Fruit fly (Drosophila melanogaster): ENCODE results near the gene CG4766.

DNA sequence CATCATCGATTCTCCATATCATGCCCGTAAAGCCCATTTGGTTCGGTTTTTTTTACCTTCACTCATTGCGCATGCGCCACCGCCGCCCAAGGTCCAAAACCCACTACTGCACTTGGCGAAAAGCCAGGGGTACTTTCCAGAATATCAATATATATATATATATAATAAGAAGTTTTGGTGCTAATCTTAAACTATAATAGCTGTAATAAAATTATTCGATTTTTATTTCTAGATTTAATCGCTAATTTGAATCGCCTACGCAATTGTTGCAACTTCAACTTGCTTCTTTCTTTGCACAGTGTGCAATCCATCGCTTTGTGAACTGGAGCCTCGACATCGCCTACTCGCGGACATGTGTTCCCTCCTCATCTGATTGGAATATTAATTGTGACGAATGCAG, 3.2 kb upstream of the CG4766 start:
- TF ChIP-seq Myc (optimal IDR thresholded peaks at IDR 0.05) (no peak), h (GFP tag; optimal IDR thresholded peaks at IDR 0.05) (no peak), rgr (GFP tag; optimal IDR thresholded peaks at IDR 0.05) (peak; percentile 15), jim (GFP tag; optimal IDR thresholded peaks at IDR 0.05) (no peak), tai (GFP tag; optimal IDR thresholded peaks at IDR 0.05) (no peak), Rel (GFP tag; optimal IDR thresholded peaks at IDR 0.05) (no peak), Rel (tag; optimal IDR thresholded peaks at IDR 0.05) (no peak), usp (GFP tag; optimal IDR thresholded peaks at IDR 0.05) (no peak), Abd-B (GFP tag; optimal IDR thresholded peaks at IDR 0.05) (no peak), N (GFP tag; optimal IDR thresholded peaks at IDR 0.05) (no peak), Vsx2 (GFP tag; optimal IDR thresholded peaks at IDR 0.05; ENCODE audit: partially characterized antibody) (no peak), psq (GFP tag; optimal IDR thresholded peaks at IDR 0.05) (no peak)
